Worm (Caenorhabditis elegans) whole organism, L4 larva: ENCODE measurements around the gene C15H7.3.

Experiments
- F26F4.8 ChIP-seq: fragments of 200-800 bp; sonication (Bioruptor generic); conservative IDR thresholded peaks from 2 replicates; pipeline ENCODE4 v1.3.6; 2022; ENCODE audit warnings: missing genetic modification characterization, missing compliant biosample characterization
- F44E2.7 ChIP-seq: fragments of 200-800 bp; sonication (Bioruptor generic); IDR thresholded peaks from 2 replicates; pipeline ENCODE4 v2.1.2; 2022; ENCODE audit warnings: missing genetic modification characterization, missing compliant biosample characterization
- T26A8.4 ChIP-seq: fragments of 200-800 bp; sonication (Bioruptor generic); IDR thresholded peaks from 2 replicates; pipeline ENCODE4 v1.3.6; 2022; ENCODE audit warnings: missing genetic modification characterization, missing compliant biosample characterization
- Y48G9A.11 ChIP-seq: fragments of 200-800 bp; sonication (Bioruptor generic); IDR thresholded peaks from 2 replicates; pipeline ENCODE4 v1.3.6; 2022; ENCODE audit warnings: missing genetic modification reagents, missing genetic modification characterization, missing compliant biosample characterization
- ZK337.2 ChIP-seq: fragments of 200-800 bp; sonication (Bioruptor generic); IDR thresholded peaks from 2 replicates; pipeline ENCODE4 v1.3.6; 2022; ENCODE audit warnings: missing genetic modification reagents, missing genetic modification characterization, missing compliant biosample characterization
- ZK546.5 ChIP-seq, 2 experiments: sonication (generic microtip); optimal IDR thresholded peaks; 2 replicates each; lab custom pipeline; 2017; ENCODE audit warnings: missing biosample characterization in 2 of 2, missing genetic modification characterization in 2 of 2
- arid-1 ChIP-seq: fragments of 200-800 bp; sonication (Bioruptor generic); conservative IDR thresholded peaks from 2 replicates; pipeline ENCODE4 v1.3.6; 2022; ENCODE audit warnings: missing genetic modification reagents, missing genetic modification characterization, missing compliant biosample characterization
- attf-4 ChIP-seq: sonication (generic microtip); optimal IDR thresholded peaks from 3 replicates; lab custom pipeline; 2017; ENCODE audit warnings: missing biosample characterization, missing genetic modification characterization
- ceh-28 ChIP-seq: fragments of 150-350 bp; optimal IDR thresholded peaks from 2 replicates; lab custom pipeline; 2014; ENCODE audit warnings: missing biosample characterization, missing genetic modification reagents, missing genetic modification characterization
- ceh-82 ChIP-seq: sonication (generic microtip); optimal IDR thresholded peaks from 2 replicates; lab custom pipeline; 2017; ENCODE audit warnings: missing biosample characterization, missing genetic modification characterization
- cey-2 ChIP-seq: sonication (generic microtip); optimal IDR thresholded peaks from 3 replicates; lab custom pipeline; 2017; ENCODE audit warnings: missing genetic modification characterization, mild to moderate bottlenecking, missing compliant biosample characterization, antibody characterized with exemption, borderline replicate concordance; ENCODE audit not compliant: insufficient read depth
- ctbp-1 ChIP-seq: fragments of 200-800 bp; sonication (Bioruptor generic); IDR thresholded peaks from 2 replicates; pipeline ENCODE4 v1.3.6; 2022; ENCODE audit warnings: missing genetic modification reagents, missing genetic modification characterization, missing compliant biosample characterization
- daf-16 ChIP-seq, 3 experiments: sonication (generic microtip); optimal IDR thresholded peaks; 2 replicates each; lab custom pipeline; 2016 to 2017; ENCODE audit warnings: missing genetic modification characterization in 3 of 3, missing genetic modification reagents in 3 of 3, mild to moderate bottlenecking in 2 of 3, missing compliant biosample characterization in 2 of 3, missing biosample characterization in 1 of 3, moderate library complexity in 1 of 3
- daf-19 ChIP-seq: fragments of 200-800 bp; sonication (Bioruptor generic); conservative IDR thresholded peaks from 2 replicates; pipeline ENCODE4 v1.3.6; 2022; ENCODE audit warnings: missing genetic modification characterization, missing compliant biosample characterization
- dmd-6 ChIP-seq: fragments of 200-800 bp; sonication (Bioruptor generic); IDR thresholded peaks from 2 replicates; pipeline ENCODE4 v1.3.6; 2022; ENCODE audit warnings: missing genetic modification reagents, missing genetic modification characterization, missing compliant biosample characterization
- dmd-9 ChIP-seq: fragments of 200-800 bp; sonication (Bioruptor generic); IDR thresholded peaks from 2 replicates; pipeline ENCODE4 v1.3.6; 2022; ENCODE audit warnings: missing genetic modification reagents, missing genetic modification characterization, missing compliant biosample characterization
- egl-27 ChIP-seq: sonication (generic microtip); optimal IDR thresholded peaks from 3 replicates; lab custom pipeline; 2017; ENCODE audit warnings: missing biosample characterization, missing genetic modification reagents, missing genetic modification characterization
- egl-43 ChIP-seq: fragments of 200-800 bp; sonication (Bioruptor generic); IDR thresholded peaks from 2 replicates; pipeline ENCODE4 v1.3.6; 2022; ENCODE audit warnings: missing genetic modification reagents, missing genetic modification characterization, missing compliant biosample characterization
- fkh-10 ChIP-seq: fragments of 150-350 bp; optimal IDR thresholded peaks from 2 replicates; lab custom pipeline; 2014; ENCODE audit warnings: missing biosample characterization, missing genetic modification reagents, missing genetic modification characterization
- gei-8 ChIP-seq: fragments of 200-800 bp; sonication (Bioruptor generic); optimal IDR thresholded peaks from 2 replicates; lab custom pipeline; 2018; ENCODE audit warnings: mild to moderate bottlenecking, missing genetic modification characterization, missing compliant biosample characterization
- hif-1 ChIP-seq, 2 experiments: sonication (generic microtip); optimal IDR thresholded peaks; 2 replicates each; lab custom pipeline; 2016 to 2017; ENCODE audit warnings: missing compliant biosample characterization in 2 of 2, missing genetic modification characterization in 2 of 2, missing genetic modification reagents in 2 of 2, missing genotype in 2 of 2, mild to moderate bottlenecking in 1 of 2
- hlh-30 ChIP-seq: sonication (generic microtip); optimal IDR thresholded peaks from 2 replicates; lab custom pipeline; 2017; ENCODE audit warnings: antibody characterized with exemption, mild to moderate bottlenecking, missing genetic modification characterization, missing compliant biosample characterization; ENCODE audit not compliant: insufficient read depth
- lim-7 ChIP-seq: fragments of 200-800 bp; sonication (Bioruptor generic); IDR thresholded peaks from 2 replicates; pipeline ENCODE4 v1.3.6; 2022; ENCODE audit warnings: missing genetic modification characterization, missing compliant biosample characterization
- lin-1 ChIP-seq: fragments of 200-800 bp; sonication (Bioruptor generic); IDR thresholded peaks from 2 replicates; pipeline ENCODE4 v1.3.6; 2022; ENCODE audit warnings: missing genetic modification reagents, missing genetic modification characterization, missing compliant biosample characterization
- lin-13 ChIP-seq: fragments of 150-350 bp; optimal IDR thresholded peaks from 2 replicates; lab custom pipeline; 2014; ENCODE audit warnings: missing biosample characterization, missing genetic modification reagents, missing genetic modification characterization
- lin-29 ChIP-seq: fragments of 200-800 bp; sonication (Bioruptor generic); IDR thresholded peaks from 2 replicates; pipeline ENCODE4 v1.3.6; 2022; ENCODE audit warnings: missing genetic modification reagents, missing genetic modification characterization, missing compliant biosample characterization
- lin-38 ChIP-seq: fragments of 200-800 bp; sonication (Bioruptor generic); IDR thresholded peaks from 2 replicates; pipeline ENCODE4 v1.3.6; 2022; ENCODE audit warnings: missing genetic modification reagents, missing genetic modification characterization, missing compliant biosample characterization
- lin-39 ChIP-seq: fragments of 150-350 bp; optimal IDR thresholded peaks from 2 replicates; lab custom pipeline; 2014; ENCODE audit warnings: missing biosample characterization, missing genetic modification reagents, missing genetic modification characterization
- lsy-2 ChIP-seq, 2 experiments: fragments of 150-350 bp in 1 of 2; sonication (generic microtip) in 1 of 2; optimal IDR thresholded peaks; 2 replicates each; lab custom pipeline; 2014 to 2017; ENCODE audit warnings: missing biosample characterization in 2 of 2, missing genetic modification characterization in 2 of 2
- madf-5 ChIP-seq, 2 experiments: fragments of 200-800 bp; sonication (Bioruptor generic); IDR thresholded peaks; 2 replicates each; pipeline ENCODE4 v1.3.6; 2022; ENCODE audit warnings: missing compliant biosample characterization in 2 of 2, missing genetic modification characterization in 2 of 2
- mep-1 ChIP-seq: fragments of 150-350 bp; sonication (generic microtip); optimal IDR thresholded peaks from 3 replicates; lab custom pipeline; 2014; ENCODE audit warnings: missing biosample characterization, missing genetic modification characterization
- mxl-2 ChIP-seq: fragments of 200-800 bp; sonication (Bioruptor generic); conservative IDR thresholded peaks from 2 replicates; pipeline ENCODE4 v1.3.6; 2022; ENCODE audit warnings: missing genetic modification reagents, missing genetic modification characterization, missing compliant biosample characterization
- mxl-3 ChIP-seq: fragments of 200-800 bp; sonication (Bioruptor generic); optimal IDR thresholded peaks from 2 replicates; lab custom pipeline; 2018; ENCODE audit warnings: mild to moderate bottlenecking, missing genetic modification characterization, missing compliant biosample characterization
- nhr-102 ChIP-seq: sonication (generic microtip); optimal IDR thresholded peaks from 2 replicates; lab custom pipeline; 2016; ENCODE audit warnings: mild to moderate bottlenecking, missing genetic modification characterization, moderate library complexity, missing compliant biosample characterization
- nhr-11 ChIP-seq: fragments of 150-350 bp; optimal IDR thresholded peaks from 2 replicates; lab custom pipeline; 2014; ENCODE audit warnings: missing biosample characterization, missing genetic modification characterization
- nhr-111 ChIP-seq: fragments of 200-800 bp; sonication (Bioruptor generic); optimal IDR thresholded peaks from 2 replicates; lab custom pipeline; 2018; ENCODE audit warnings: mild to moderate bottlenecking, missing genetic modification characterization, missing compliant biosample characterization
- nhr-25 ChIP-seq: sonication (generic microtip); optimal IDR thresholded peaks from 2 replicates; lab custom pipeline; 2017; ENCODE audit warnings: missing genetic modification characterization, mild to moderate bottlenecking, missing compliant biosample characterization, antibody characterized with exemption, moderate library complexity, borderline replicate concordance; ENCODE audit not compliant: insufficient read depth
- nhr-28 ChIP-seq: fragments of 150-350 bp; optimal IDR thresholded peaks from 2 replicates; lab custom pipeline; 2014; ENCODE audit warnings: missing biosample characterization, missing genetic modification characterization
- nhr-41 ChIP-seq: fragments of 200-800 bp; sonication (Bioruptor generic); IDR thresholded peaks from 2 replicates; pipeline ENCODE4 v1.3.6; 2022; ENCODE audit warnings: missing genetic modification reagents, missing genetic modification characterization, missing compliant biosample characterization
- nhr-42 ChIP-seq: fragments of 200-800 bp; sonication (Bioruptor generic); IDR thresholded peaks from 2 replicates; pipeline ENCODE4 v1.3.6; 2022; ENCODE audit warnings: missing genetic modification characterization, missing compliant biosample characterization
- nhr-48 ChIP-seq: sonication (generic microtip); optimal IDR thresholded peaks from 2 replicates; lab custom pipeline; 2016; ENCODE audit warnings: mild to moderate bottlenecking, missing genetic modification characterization, missing compliant biosample characterization
- nhr-77 ChIP-seq: fragments of 150-350 bp; optimal IDR thresholded peaks from 2 replicates; lab custom pipeline; 2014; ENCODE audit warnings: missing biosample characterization, missing genetic modification characterization
- sdz-12 ChIP-seq: fragments of 200-800 bp; sonication (Bioruptor generic); optimal IDR thresholded peaks from 2 replicates; lab custom pipeline; 2018; ENCODE audit warnings: mild to moderate bottlenecking, missing genetic modification characterization, missing compliant biosample characterization
- snpc-1.2 ChIP-seq: fragments of 200-800 bp; sonication (Bioruptor generic); IDR thresholded peaks from 2 replicates; pipeline ENCODE4 v1.3.6; 2022; ENCODE audit warnings: missing genetic modification reagents, missing genetic modification characterization, missing compliant biosample characterization
- snpc-4 ChIP-seq: fragments of 150-350 bp; optimal IDR thresholded peaks from 2 replicates; lab custom pipeline; 2014; ENCODE audit warnings: missing biosample characterization, missing genetic modification characterization
- tag-97 ChIP-seq: fragments of 200-800 bp; sonication (Bioruptor generic); IDR thresholded peaks from 2 replicates; pipeline ENCODE4 v1.3.6; 2022; ENCODE audit warnings: missing genetic modification characterization, missing compliant biosample characterization
- tra-1 ChIP-seq: fragments of 200-800 bp; sonication (Bioruptor generic); IDR thresholded peaks from 2 replicates; pipeline ENCODE4 v1.3.6; 2022; ENCODE audit warnings: missing genetic modification reagents, missing genetic modification characterization, missing compliant biosample characterization
- zag-1 ChIP-seq: fragments of 150-350 bp; optimal IDR thresholded peaks from 2 replicates; lab custom pipeline; 2014; ENCODE audit warnings: missing biosample characterization, missing genetic modification characterization
- zfp-2 ChIP-seq: sonication (generic microtip); optimal IDR thresholded peaks from 2 replicates; lab custom pipeline; 2016; ENCODE audit warnings: mild to moderate bottlenecking, missing genetic modification characterization, missing compliant biosample characterization
- zfp-3 ChIP-seq: fragments of 200-800 bp; sonication (Bioruptor generic); conservative IDR thresholded peaks from 2 replicates; pipeline ENCODE4 v1.3.6; 2022; ENCODE audit warnings: missing genetic modification reagents, missing genetic modification characterization, missing compliant biosample characterization
- zip-2 ChIP-seq: fragments of 150-350 bp; optimal IDR thresholded peaks from 2 replicates; lab custom pipeline; 2014; ENCODE audit warnings: missing biosample characterization, missing genetic modification characterization

Gene C15H7.3

ce11 chrIII:9697323-9697722 lies 45.6 kb upstream of the C15H7.3 start (continued):
- TF ChIP-seq arid-1 (no peak), egl-43 (GFP tag; lab: Robert Waterston, UW) (no peak), hif-1 (tag; optimal IDR thresholded peaks at IDR 0.05; lab: Kevin White, UChicago) (peak in 1 of 2 experiments; percentile 24), hlh-30 (tag; lab: Kevin White, UChicago) (peak; percentile 71), dmd-9 (GFP tag; lab: Robert Waterston, UW) (no peak), zip-2 (tag; lab: Kevin White, UChicago) (no peak), lin-39 (no peak), tag-97 (GFP tag; lab: Robert Waterston, UW) (no peak), nhr-77 (tag; lab: Kevin White, UChicago) (no peak), lin-13 (GFP tag; lab: Kevin White, UChicago) (no peak), daf-16 (GFP tag; optimal IDR thresholded peaks at IDR 0.05; lab: Kevin White, UChicago) (no peak), daf-16 (tag; optimal IDR thresholded peaks at IDR 0.05; lab: Kevin White, UChicago) (peak; percentile 36), nhr-25 (tag; lab: Kevin White, UChicago) (no peak), F26F4.8 (GFP tag; lab: Robert Waterston, UW) (no peak), zfp-2 (no peak), egl-27 (tag; lab: Kevin White, UChicago) (no peak), daf-19 (GFP tag; lab: Robert Waterston, UW) (no peak), cey-2 (tag; lab: Kevin White, UChicago) (no peak), nhr-48 (tag; lab: Kevin White, UChicago) (no peak), lin-29 (no peak), fkh-10 (GFP tag; lab: Kevin White, UChicago) (peak; percentile 58), nhr-11 (tag; lab: Kevin White, UChicago) (peak; percentile 78), lsy-2 (tag; optimal IDR thresholded peaks at IDR 0.05; lab: Kevin White, UChicago) (peak in 1 of 2 experiments; percentile 58), zag-1 (no peak), mxl-3 (GFP tag; lab: Kevin White, UChicago) (peak; percentile 68), nhr-28 (tag; lab: Kevin White, UChicago) (peak; percentile 59), gei-8 (GFP tag; lab: Kevin White, UChicago) (no peak), zfp-3 (GFP tag; lab: Robert Waterston, UW) (no peak), ZK546.5 (tag; optimal IDR thresholded peaks at IDR 0.05; lab: Kevin White, UChicago) (no peak), madf-5 (GFP tag; IDR thresholded peaks at IDR 0.05; lab: Robert Waterston, UW) (no peak), attf-4 (no peak), nhr-111 (no peak), sdz-12 (GFP tag; lab: Kevin White, UChicago) (no peak), dmd-6 (peak; percentile 57; the same call in 1 of the 2 replicates), mep-1 (tag; lab: Kevin White, UChicago) (peak; percentile 73), nhr-42 (GFP tag; lab: Robert Waterston, UW) (no peak), tra-1 (GFP tag; lab: Robert Waterston, UW) (no peak), ceh-82 (tag; lab: Kevin White, UChicago) (no peak), snpc-4 (tag; lab: Kevin White, UChicago) (no peak), Y48G9A.11 (GFP tag; lab: Robert Waterston, UW) (no peak), mxl-2 (GFP tag; lab: Robert Waterston, UW) (no peak), snpc-1.2 (GFP tag; lab: Robert Waterston, UW) (no peak), ctbp-1 (GFP tag; lab: Robert Waterston, UW) (0 out of 2 replicates have a peak, but pooled peaks have one; percentile 24), ZK337.2 (no peak), nhr-102 (tag; lab: Kevin White, UChicago) (no peak), lin-1 (no peak), ceh-28 (tag; lab: Kevin White, UChicago) (no peak), lin-38 (no peak), lim-7 (GFP tag; lab: Robert Waterston, UW) (no peak), nhr-41 (no peak), F44E2.7 (no peak), T26A8.4 (no peak)
